Fruit fly (Drosophila melanogaster): Measurements from ENCODE around the gene CG43844.

CG43844 gene

dm6 chr3R:21937075-21937950, 48.0 kb downstream of the CG43844 start (continued):
- peak; percentile 98 for TF ChIP-seq Ets96B (tag; optimal IDR thresholded peaks at IDR 0.05)
- peak; percentile 88 for TF ChIP-seq topi (GFP tag; optimal IDR thresholded peaks at IDR 0.05)
- peak; percentile 78 for TF ChIP-seq Smox (GFP tag; optimal IDR thresholded peaks at IDR 0.05)
- TF ChIP-seq CG34406 (GFP tag; optimal IDR thresholded peaks at IDR 0.05): peak; percentile 89
- TF ChIP-seq Hr4 (GFP tag; optimal IDR thresholded peaks at IDR 0.05): peak; percentile 88
- TF ChIP-seq Sox15 (GFP tag; optimal IDR thresholded peaks at IDR 0.05): peak; percentile 86
- no peak for TF ChIP-seq CG6854 (GFP tag; optimal IDR thresholded peaks at IDR 0.05)
- peak; percentile 84 for TF ChIP-seq CG6792 (GFP tag; optimal IDR thresholded peaks at IDR 0.05)
- peak; percentile 82 for TF ChIP-seq Sox102F (GFP tag; optimal IDR thresholded peaks at IDR 0.05)
- peak; percentile 84 for TF ChIP-seq Met (GFP tag; optimal IDR thresholded peaks at IDR 0.05)
- TF ChIP-seq acj6 (GFP tag; optimal IDR thresholded peaks at IDR 0.05): peak; percentile 93
- TF ChIP-seq CG4318 (GFP tag; optimal IDR thresholded peaks at IDR 0.05): peak; percentile 77
- TF ChIP-seq fd59A (GFP tag; optimal IDR thresholded peaks at IDR 0.05): peak; percentile 96
- TF ChIP-seq CG11902 (GFP tag; optimal IDR thresholded peaks at IDR 0.05): peak; percentile 85
- TF ChIP-seq CG1621 (tag; optimal IDR thresholded peaks at IDR 0.05): peak; percentile 93
- TF ChIP-seq Ets21C (GFP tag; optimal IDR thresholded peaks at IDR 0.05): peak; percentile 56
- peak; percentile 89 for TF ChIP-seq CG32006 (GFP tag; optimal IDR thresholded peaks at IDR 0.05)

- peak; percentile 7 for TF ChIP-seq CG10669 (GFP tag; optimal IDR thresholded peaks at IDR 0.05)
- TF ChIP-seq CG6792 (GFP tag; optimal IDR thresholded peaks at IDR 0.05): peak; percentile 6
- TF ChIP-seq CG3032 (tag; optimal IDR thresholded peaks at IDR 0.05): peak; percentile 19
- TF ChIP-seq fd59A (GFP tag; optimal IDR thresholded peaks at IDR 0.05): no peak
- TF ChIP-seq CG10631 (GFP tag; optimal IDR thresholded peaks at IDR 0.05): peak; percentile 46
- peak; percentile 7 for TF ChIP-seq Met (GFP tag; optimal IDR thresholded peaks at IDR 0.05)
- TF ChIP-seq CG6163 (GFP tag; IDR thresholded peaks at IDR 0.05): no peak
- peak in 1 of 2 experiments; percentile 39 for TF ChIP-seq salr (GFP tag; optimal IDR thresholded peaks at IDR 0.05)
- peak; percentile 21 for TF ChIP-seq CG11902 (GFP tag; optimal IDR thresholded peaks at IDR 0.05)
- peak; percentile 11 for TF ChIP-seq CG31627 (GFP tag; optimal IDR thresholded peaks at IDR 0.05)
- no peak for TF ChIP-seq Eip75B (GFP tag; optimal IDR thresholded peaks at IDR 0.05)
- TF ChIP-seq CG11762 (GFP tag; optimal IDR thresholded peaks at IDR 0.05; ENCODE audit: insufficient read depth): peak; percentile 35
- peak; percentile 22 for TF ChIP-seq esn (GFP tag; optimal IDR thresholded peaks at IDR 0.05)
- peak; percentile 57 for TF ChIP-seq Eip78C (GFP tag)
- TF ChIP-seq Ets96B (tag; optimal IDR thresholded peaks at IDR 0.05): peak; percentile 3
- TF ChIP-seq pdm3 (GFP tag; optimal IDR thresholded peaks at IDR 0.05): peak; percentile 16
- TF ChIP-seq svp (GFP tag): peak; percentile 44
- peak; percentile 3 for TF ChIP-seq CG32006 (GFP tag; optimal IDR thresholded peaks at IDR 0.05)
- TF ChIP-seq cyc (GFP tag; optimal IDR thresholded peaks at IDR 0.05): peak; percentile 10
- peak; percentile 3 for TF ChIP-seq Sox15 (GFP tag; optimal IDR thresholded peaks at IDR 0.05)
- no peak for TF ChIP-seq CG1621 (tag; optimal IDR thresholded peaks at IDR 0.05)
- no peak for TF ChIP-seq CG6276 (GFP tag; optimal IDR thresholded peaks at IDR 0.05)
Observed at dm6 chr3R:21937951-21938286, 48.6 kb downstream of the CG43844 start.

- TF ChIP-seq fkh (GFP tag; optimal IDR thresholded peaks at IDR 0.05) (no peak), spab (GFP tag; optimal IDR thresholded peaks at IDR 0.05) (peak; percentile 47), CG10631 (GFP tag; optimal IDR thresholded peaks at IDR 0.05) (no peak), Sox14 (GFP tag; optimal IDR thresholded peaks at IDR 0.05) (no peak), Gug (GFP tag; IDR thresholded peaks at IDR 0.05) (no peak), CG8319 (GFP tag; optimal IDR thresholded peaks at IDR 0.05) (no peak), Sox102F (GFP tag; optimal IDR thresholded peaks at IDR 0.05) (no peak), Hr39 (GFP tag; optimal IDR thresholded peaks at IDR 0.05) (no peak), cyc (GFP tag; optimal IDR thresholded peaks at IDR 0.05) (no peak), CG6854 (GFP tag; optimal IDR thresholded peaks at IDR 0.05) (peak; percentile 68), CG15336 (GFP tag; IDR thresholded peaks at IDR 0.05) (peak; percentile 24; the same call in 1 of the 2 replicates), OdsH (GFP tag; optimal IDR thresholded peaks at IDR 0.05) (no peak), salr (GFP tag; optimal IDR thresholded peaks at IDR 0.05) (peak in 1 of 2 experiments; percentile 12), CG6163 (GFP tag; IDR thresholded peaks at IDR 0.05) (peak; percentile 77), CG34406 (GFP tag; optimal IDR thresholded peaks at IDR 0.05) (peak; percentile 4), CG1621 (tag; optimal IDR thresholded peaks at IDR 0.05) (peak; percentile 3), topi (GFP tag; optimal IDR thresholded peaks at IDR 0.05) (no peak), CG7368 (GFP tag; optimal IDR thresholded peaks at IDR 0.05) (no peak), CG8119 (GFP tag; IDR thresholded peaks at IDR 0.05) (peak; percentile 41; the same call in 1 of the 3 replicates), CG11294 (GFP tag; IDR thresholded peaks at IDR 0.05) (no peak), Smox (GFP tag; optimal IDR thresholded peaks at IDR 0.05) (no peak), CG6808 (GFP tag; optimal IDR thresholded peaks at IDR 0.05) (peak; percentile 77), Eip75B (GFP tag; optimal IDR thresholded peaks at IDR 0.05) (no peak), CG11762 (GFP tag; optimal IDR thresholded peaks at IDR 0.05; ENCODE audit: insufficient read depth) (no peak), esn (GFP tag; optimal IDR thresholded peaks at IDR 0.05) (no peak)
Observed at dm6 chr3R:21938464-21939095, 49.2 kb downstream of the CG43844 start.

Measured in whole organism, prepupa.